Fruit fly (Drosophila melanogaster): ENCODE data around the gene CG10340.

dm6 chr3R:16583605-16584004 lies 30.6 kb downstream of the CG10340 start, which contains the start of gene Scp2:
- TF ChIP-seq CG11695 (GFP tag; IDR thresholded peaks at IDR 0.05), result no peak
- no peak for TF ChIP-seq CG4617 (GFP tag; optimal IDR thresholded peaks at IDR 0.05; ENCODE audit: borderline replicate concordance)
- no peak for TF ChIP-seq lab (GFP tag; optimal IDR thresholded peaks at IDR 0.05)
- TF ChIP-seq kay (GFP tag; optimal IDR thresholded peaks at IDR 0.05), result no peak
- no peak for TF ChIP-seq pan (optimal IDR thresholded peaks at IDR 0.05)
- TF ChIP-seq pan (GFP tag; optimal IDR thresholded peaks at IDR 0.05 in 1 of 2, IDR thresholded peaks at IDR 0.05 in 1 of 2), result no peak
- TF ChIP-seq E2f2 (GFP tag; IDR thresholded peaks at IDR 0.05), result no peak
- TF ChIP-seq CG12219 (GFP tag; optimal IDR thresholded peaks at IDR 0.05), result no peak
- no peak for TF ChIP-seq gsb (GFP tag; IDR thresholded peaks at IDR 0.05)
- no peak for TF ChIP-seq CG11723 (GFP tag; optimal IDR thresholded peaks at IDR 0.05)
- no peak for TF ChIP-seq Abd-B (GFP tag; optimal IDR thresholded peaks at IDR 0.05)
- no peak for TF ChIP-seq bcd (GFP tag; optimal IDR thresholded peaks at IDR 0.05)

All from whole organism, embryonic.